Fruit fly (Drosophila melanogaster) whole organism, embryonic: ENCODE measurements around the gene CAH4.
A peak's percentile ranks its signal among the peaks of the same experiment; 100 is the strongest.

ENCODE experiments used
- Adf1 ChIP-seq: fragments of 200-800 bp; sonication (Bioruptor generic); IDR thresholded peaks from 2 replicates; pipeline ENCODE4 v1.3.6; 2022; ENCODE audit warnings: missing biosample characterization, missing genetic modification characterization
- Aef1 ChIP-seq: fragments of 200-800 bp; sonication (Bioruptor generic); IDR thresholded peaks from 3 replicates; pipeline ENCODE4 v1.3.6; 2022; ENCODE audit warnings: missing biosample characterization, missing genetic modification characterization
- Atf3 ChIP-seq: fragments of 200-800 bp; sonication (Bioruptor generic); optimal IDR thresholded peaks from 3 replicates; lab custom pipeline; 2016; ENCODE audit warnings: missing biosample characterization, missing genetic modification characterization
- Bgb ChIP-seq: fragments of 200-800 bp; sonication (Bioruptor generic); IDR thresholded peaks from 2 replicates; pipeline ENCODE4 v1.3.6; 2022; ENCODE audit warnings: missing biosample characterization, missing genetic modification characterization; ENCODE audit not compliant: partially characterized antibody
- CG11247 ChIP-seq: fragments of 200-800 bp; sonication (Bioruptor generic); IDR thresholded peaks from 2 replicates; pipeline ENCODE4 v1.3.6; 2022; ENCODE audit warnings: missing biosample characterization, missing genetic modification characterization
- CG12391 ChIP-seq: fragments of 200-800 bp; sonication (Bioruptor generic); optimal IDR thresholded peaks from 3 replicates; lab custom pipeline; 2018; ENCODE audit warnings: missing biosample characterization, mild to moderate bottlenecking, missing genetic modification characterization, moderate library complexity
- CG12942 ChIP-seq: fragments of 200-800 bp; sonication (Bioruptor generic); optimal IDR thresholded peaks from 3 replicates; lab custom pipeline; 2016; ENCODE audit warnings: missing biosample characterization, missing genetic modification characterization
- CG13775 ChIP-seq: fragments of 200-800 bp; sonication (Bioruptor generic); optimal IDR thresholded peaks from 3 replicates; lab custom pipeline; 2017; ENCODE audit warnings: missing biosample characterization, mild to moderate bottlenecking, missing genetic modification characterization
- CG14441 ChIP-seq: fragments of 200-800 bp; sonication (Bioruptor generic); IDR thresholded peaks from 2 replicates; pipeline ENCODE4 v1.3.6; 2022; ENCODE audit warnings: missing biosample characterization, missing genetic modification characterization
- CG1647 ChIP-seq: fragments of 200-800 bp; sonication (Bioruptor generic); optimal IDR thresholded peaks from 3 replicates; lab custom pipeline; 2016; ENCODE audit warnings: missing biosample characterization, missing genetic modification characterization
- CG16813 ChIP-seq: fragments of 200-800 bp; sonication (Bioruptor generic); IDR thresholded peaks from 3 replicates; pipeline ENCODE4 v1.3.6; 2022; ENCODE audit warnings: missing biosample characterization, missing genetic modification characterization; ENCODE audit not compliant: partially characterized antibody
- CG18599 ChIP-seq: fragments of 200-800 bp; sonication (Bioruptor generic); optimal IDR thresholded peaks from 3 replicates; lab custom pipeline; 2017; ENCODE audit warnings: missing biosample characterization, missing genetic modification characterization, mild to moderate bottlenecking, moderate library complexity, missing genetic modification reagents
- CG42726 ChIP-seq: fragments of 200-800 bp; sonication (Bioruptor generic); IDR thresholded peaks from 2 replicates; pipeline ENCODE4 v1.3.6; 2022; ENCODE audit warnings: missing biosample characterization, missing genetic modification characterization; ENCODE audit not compliant: partially characterized antibody
- CG43689 ChIP-seq: fragments of 200-800 bp; sonication (Bioruptor generic); IDR thresholded peaks from 2 replicates; pipeline ENCODE4 v1.3.6; 2022; ENCODE audit warnings: missing biosample characterization, missing genetic modification characterization
- CG5245 ChIP-seq: fragments of 200-800 bp; sonication (Bioruptor generic); optimal IDR thresholded peaks from 3 replicates; lab custom pipeline; 2016; ENCODE audit warnings: missing biosample characterization, missing genetic modification characterization
- CG7928 ChIP-seq: fragments of 200-800 bp; sonication (Bioruptor generic); optimal IDR thresholded peaks from 2 replicates; lab custom pipeline; 2017; ENCODE audit warnings: missing biosample characterization, mild to moderate bottlenecking, missing genetic modification characterization
- CG7987 ChIP-seq: fragments of 200-800 bp; sonication (Bioruptor generic); optimal IDR thresholded peaks from 2 replicates; lab custom pipeline; 2018; ENCODE audit warnings: missing biosample characterization, mild to moderate bottlenecking, missing genetic modification characterization, moderate library complexity
- CG9727 ChIP-seq: fragments of 200-800 bp; sonication (Bioruptor generic); optimal IDR thresholded peaks from 3 replicates; lab custom pipeline; 2017; ENCODE audit warnings: missing biosample characterization, mild to moderate bottlenecking, missing genetic modification characterization
- ERR ChIP-seq: fragments of 200-800 bp; sonication (Bioruptor generic); optimal IDR thresholded peaks from 2 replicates; lab custom pipeline; 2016; ENCODE audit warnings: missing biosample characterization, missing genetic modification characterization
- Fer2 ChIP-seq: fragments of 200-800 bp; sonication (Bioruptor generic); optimal IDR thresholded peaks from 2 replicates; lab custom pipeline; 2018; ENCODE audit warnings: missing biosample characterization, mild to moderate bottlenecking, missing genetic modification characterization, moderate library complexity
- H15 ChIP-seq: fragments of 200-800 bp; sonication (Bioruptor generic); IDR thresholded peaks from 3 replicates; pipeline ENCODE4 v1.3.6; 2022; ENCODE audit warnings: missing biosample characterization, missing genetic modification characterization
- Lhr ChIP-seq: fragments of 200-800 bp; sonication (Bioruptor generic); optimal IDR thresholded peaks from 3 replicates; lab custom pipeline; 2017; ENCODE audit warnings: mild to moderate bottlenecking, missing biosample characterization, missing genetic modification reagents, missing genetic modification characterization
- NfI ChIP-seq: fragments of 200-800 bp; sonication (Bioruptor generic); optimal IDR thresholded peaks from 3 replicates; lab custom pipeline; 2018; ENCODE audit warnings: missing biosample characterization, mild to moderate bottlenecking, missing genetic modification characterization, moderate library complexity
- Oaz ChIP-seq: fragments of 200-800 bp; sonication (Bioruptor generic); IDR thresholded peaks from 2 replicates; pipeline ENCODE4 v1.3.6; 2022; ENCODE audit warnings: missing biosample characterization, missing genetic modification characterization
- PHDP ChIP-seq: fragments of 200-800 bp; sonication (Bioruptor generic); optimal IDR thresholded peaks from 3 replicates; lab custom pipeline; 2018; ENCODE audit warnings: missing biosample characterization, mild to moderate bottlenecking, missing genetic modification characterization, moderate library complexity
- Sry-δ ChIP-seq: fragments of 200-800 bp; sonication (Bioruptor generic); optimal IDR thresholded peaks from 2 replicates; lab custom pipeline; 2016; ENCODE audit warnings: missing biosample characterization, missing genetic modification characterization
- al ChIP-seq: fragments of 200-800 bp; sonication (Bioruptor generic); IDR thresholded peaks from 2 replicates; pipeline ENCODE4 v1.3.6; 2022; ENCODE audit warnings: missing biosample characterization, missing genetic modification characterization
- corto ChIP-seq: fragments of 200-800 bp; sonication (Bioruptor generic); optimal IDR thresholded peaks from 2 replicates; lab custom pipeline; 2016; ENCODE audit warnings: missing biosample characterization, mild to moderate bottlenecking, missing genetic modification characterization, moderate library complexity
- cwo ChIP-seq: fragments of 200-800 bp; sonication (Bioruptor generic); optimal IDR thresholded peaks from 3 replicates; lab custom pipeline; 2017; ENCODE audit warnings: missing biosample characterization, missing genetic modification characterization, mild to moderate bottlenecking, moderate library complexity, missing genetic modification reagents
- dysf ChIP-seq: fragments of 200-800 bp; sonication (Bioruptor generic); IDR thresholded peaks from 3 replicates; pipeline ENCODE4 v1.3.6; 2022; ENCODE audit warnings: missing biosample characterization, missing genetic modification characterization
- emc ChIP-seq: fragments of 200-800 bp; sonication (Bioruptor generic); optimal IDR thresholded peaks from 2 replicates; lab custom pipeline; 2016; ENCODE audit warnings: missing biosample characterization, missing genetic modification characterization
- esg ChIP-seq: fragments of 200-800 bp; sonication (Bioruptor generic); conservative IDR thresholded peaks from 2 replicates; pipeline ENCODE4 v1.3.6; 2022; ENCODE audit warnings: missing biosample characterization, missing genetic modification characterization
- eve ChIP-seq, 2 experiments: fragments of >200 bp; optimal IDR thresholded peaks; 2 replicates each; lab custom pipeline; 2017; ENCODE audit warnings: missing biosample characterization in 2 of 2, missing genetic modification characterization in 2 of 2
- gce ChIP-seq: fragments of 200-800 bp; sonication (Bioruptor generic); IDR thresholded peaks from 3 replicates; pipeline ENCODE4 v1.3.6; 2022; ENCODE audit warnings: missing biosample characterization, missing genetic modification characterization
- jing ChIP-seq: fragments of 200-800 bp; sonication (Bioruptor generic); optimal IDR thresholded peaks from 2 replicates; lab custom pipeline; 2018; ENCODE audit warnings: missing biosample characterization, mild to moderate bottlenecking, missing genetic modification characterization
- kay ChIP-seq: fragments of 200-800 bp; sonication (Bioruptor generic); optimal IDR thresholded peaks from 2 replicates; lab custom pipeline; 2016; ENCODE audit warnings: missing biosample characterization, missing genetic modification characterization
- lilli ChIP-seq: fragments of 200-800 bp; sonication (Bioruptor generic); optimal IDR thresholded peaks from 3 replicates; lab custom pipeline; 2016; ENCODE audit warnings: missing biosample characterization, missing genetic modification characterization
- nerfin-1 ChIP-seq: fragments of 200-800 bp; sonication (Bioruptor generic); optimal IDR thresholded peaks from 3 replicates; lab custom pipeline; 2019; ENCODE audit warnings: missing biosample characterization, mild to moderate bottlenecking, missing genetic modification characterization, moderate library complexity
- run ChIP-seq: fragments of 200-800 bp; sonication (Bioruptor generic); optimal IDR thresholded peaks from 3 replicates; lab custom pipeline; 2018; ENCODE audit warnings: missing biosample characterization, mild to moderate bottlenecking, missing genetic modification characterization
- sc ChIP-seq, 3 experiments: fragments of >200 bp in 2 of 3; fragments of 200-800 bp in 1 of 3; sonication (Bioruptor generic) in 1 of 3; optimal IDR thresholded peaks; 2 replicates in 2 of 3; 3 replicates in 1 of 3; lab custom pipeline; 2017; ENCODE audit warnings: mild to moderate bottlenecking in 1 of 3, missing biosample characterization in 1 of 3, missing genetic modification characterization in 1 of 3, missing genetic modification reagents in 1 of 3
- seq ChIP-seq: fragments of 200-800 bp; sonication (Bioruptor generic); IDR thresholded peaks from 2 replicates; pipeline ENCODE4 v1.3.6; 2022; ENCODE audit warnings: missing biosample characterization, missing genetic modification characterization
- sim ChIP-seq: fragments of 200-800 bp; sonication (Bioruptor generic); IDR thresholded peaks from 2 replicates; pipeline ENCODE4 v1.3.6; 2022; ENCODE audit warnings: missing biosample characterization, missing genetic modification characterization
- sisA ChIP-seq: fragments of 200-800 bp; sonication (Bioruptor generic); IDR thresholded peaks from 2 replicates; pipeline ENCODE4 v1.3.6; 2022; ENCODE audit warnings: missing biosample characterization, missing genetic modification characterization
- sob ChIP-seq: fragments of 200-800 bp; sonication (Bioruptor generic); IDR thresholded peaks from 2 replicates; pipeline ENCODE4 v1.3.6; 2022; ENCODE audit warnings: missing biosample characterization, missing genetic modification characterization
- ssp ChIP-seq: fragments of 200-800 bp; sonication (Bioruptor generic); IDR thresholded peaks from 2 replicates; pipeline ENCODE4 v1.3.6; 2022; ENCODE audit warnings: missing biosample characterization, missing genetic modification characterization
- tap ChIP-seq: fragments of 200-800 bp; optimal IDR thresholded peaks from 3 replicates; lab custom pipeline; 2019; ENCODE audit warnings: missing biosample characterization, mild to moderate bottlenecking, missing genetic modification characterization, moderate library complexity
- unpg ChIP-seq: fragments of 200-800 bp; sonication (Bioruptor generic); optimal IDR thresholded peaks from 3 replicates; lab custom pipeline; 2018; ENCODE audit warnings: missing biosample characterization, mild to moderate bottlenecking, missing genetic modification characterization, moderate library complexity
- wdn ChIP-seq: fragments of 200-800 bp; sonication (Bioruptor generic); IDR thresholded peaks from 2 replicates; pipeline ENCODE4 v1.3.6; 2022; ENCODE audit warnings: missing biosample characterization, missing genetic modification characterization

The CAH4 gene

dm6 chr3R:24816993-24817854, 40.1 kb downstream of the CAH4 start, which contains the start of the genes CG5808 and Saf-B (continued):
- TF ChIP-seq Sry-δ (GFP tag; lab: Kevin White, UChicago): peak; percentile 86
- TF ChIP-seq PHDP: no peak
- TF ChIP-seq lilli: peak; percentile 38
- no peak for TF ChIP-seq CG18599
- no peak for TF ChIP-seq tap
- peak; percentile 33; the same call in 1 of the 2 replicates for TF ChIP-seq esg (GFP tag; lab: Robert Waterston, UW)
- peak; percentile 69 for TF ChIP-seq CG12391 (tag; lab: Kevin White, UChicago)
- peak; percentile 66 for TF ChIP-seq ssp
- TF ChIP-seq al: 0 out of 2 replicates have a peak, but pooled peaks have one; percentile 34
- TF ChIP-seq CG9727 (GFP tag; lab: Kevin White, UChicago): peak; percentile 76
- no peak for TF ChIP-seq Fer2
- TF ChIP-seq Atf3 (GFP tag; lab: Kevin White, UChicago): no peak
- TF ChIP-seq wdn (GFP tag; lab: Robert Waterston, UW): no peak
- no peak for TF ChIP-seq CG12942 (GFP tag; lab: Kevin White, UChicago)
- peak; percentile 59 for TF ChIP-seq Lhr (GFP tag; lab: Kevin White, UChicago)
- 0 out of 2 replicates have a peak, but pooled peaks have one; percentile 32 for TF ChIP-seq CG42726
- TF ChIP-seq sim: no peak
- TF ChIP-seq emc: no peak
- peak; percentile 43; the same call in 1 of the 2 replicates for TF ChIP-seq CG14441 (GFP tag; lab: Robert Waterston, UW)
- peak; percentile 54 for TF ChIP-seq kay (GFP tag; lab: Kevin White, UChicago)
- peak; percentile 90 for TF ChIP-seq CG16813 (GFP tag; lab: Robert Waterston, UW)
- no peak for TF ChIP-seq corto (GFP tag; lab: Kevin White, UChicago)
- TF ChIP-seq dysf (GFP tag; lab: Robert Waterston, UW): peak; percentile 50; the same call in 2 of the 3 replicates
- peak; percentile 18 for TF ChIP-seq CG7928 (GFP tag; lab: Kevin White, UChicago)
- TF ChIP-seq CG11247 (GFP tag; lab: Robert Waterston, UW): no peak
- TF ChIP-seq CG43689 (GFP tag; lab: Robert Waterston, UW): no peak
- no peak for TF ChIP-seq run (tag; lab: Kevin White, UChicago)
- TF ChIP-seq sob (GFP tag; lab: Robert Waterston, UW): peak; percentile 33; the same call in 1 of the 2 replicates
- TF ChIP-seq gce (GFP tag; lab: Robert Waterston, UW): no peak
- no peak for TF ChIP-seq cwo (GFP tag; lab: Kevin White, UChicago)
- TF ChIP-seq Aef1 (GFP tag; lab: Robert Waterston, UW): peak; percentile 42

- TF ChIP-seq tap (no peak), sc (optimal IDR thresholded peaks at IDR 0.05; lab: Kevin White, UChicago) (no peak), sc (GFP tag; optimal IDR thresholded peaks at IDR 0.05; lab: Kevin White, UChicago) (peak; percentile 36), H15 (GFP tag; lab: Robert Waterston, UW) (peak; percentile 66; the same call in 2 of the 3 replicates), NfI (GFP tag; lab: Kevin White, UChicago) (peak; percentile 69), nerfin-1 (peak; percentile 97), CG7987 (GFP tag; lab: Kevin White, UChicago) (peak; percentile 36), CG13775 (GFP tag; lab: Kevin White, UChicago) (peak; percentile 72), jing (GFP tag; lab: Kevin White, UChicago) (no peak), sisA (peak; percentile 62), ERR (GFP tag; lab: Kevin White, UChicago) (peak; percentile 62), CG5245 (GFP tag; lab: Kevin White, UChicago) (peak; percentile 73), Oaz (GFP tag; lab: Robert Waterston, UW) (0 out of 2 replicates have a peak, but pooled peaks have one; percentile 55), CG1647 (GFP tag; lab: Kevin White, UChicago) (peak; percentile 64), eve (GFP tag; optimal IDR thresholded peaks at IDR 0.05; lab: Kevin White, UChicago) (no peak), unpg (GFP tag; lab: Kevin White, UChicago) (peak; percentile 71), seq (GFP tag; lab: Robert Waterston, UW) (peak; percentile 37; the same call in 1 of the 2 replicates), Bgb (GFP tag; lab: Robert Waterston, UW) (peak; percentile 74), Adf1 (GFP tag; lab: Robert Waterston, UW) (peak; percentile 44)
These were observed 43.6 kb downstream of the CAH4 start, which contains the start of the genes lili and CG34150 for dm6 chr3R:24813637-24814301. lili (minus strand) TSS chr3R:24814012. CG34150 (plus strand) TSS chr3R:24814262.
